Fruit fly (Drosophila melanogaster): ENCODE data around the gene Larp4B.

Gene Larp4B

dm6 chr3L:3198447-3199402 is 25.9 kb upstream of the Larp4B start, which contains the start of the genes CG32276 and gry (continued):
- TF ChIP-seq Usf (GFP tag; optimal IDR thresholded peaks at IDR 0.05): peak; percentile 11
- TF ChIP-seq HLH3B (GFP tag; IDR thresholded peaks at IDR 0.05): peak; percentile 54
- peak; percentile 73 for TF ChIP-seq Dek (tag; optimal IDR thresholded peaks at IDR 0.05)
- peak; percentile 81 for TF ChIP-seq ind (GFP tag; optimal IDR thresholded peaks at IDR 0.05)
- TF ChIP-seq chn (GFP tag; optimal IDR thresholded peaks at IDR 0.05): peak; percentile 77
- TF ChIP-seq repo (GFP tag; optimal IDR thresholded peaks at IDR 0.05): peak; percentile 57
- TF ChIP-seq lbe (GFP tag; optimal IDR thresholded peaks at IDR 0.05): peak; percentile 73
- peak; percentile 72 for TF ChIP-seq unpg (GFP tag; optimal IDR thresholded peaks at IDR 0.05)
- peak; percentile 80 for TF ChIP-seq disco-r (GFP tag; optimal IDR thresholded peaks at IDR 0.05)
- TF ChIP-seq CG11696 (GFP tag; IDR thresholded peaks at IDR 0.05): no peak
- peak; percentile 50 for TF ChIP-seq CG3065 (GFP tag; optimal IDR thresholded peaks at IDR 0.05)
- TF ChIP-seq ato (GFP tag; IDR thresholded peaks at IDR 0.05; ENCODE audit: partially characterized antibody): no peak
- peak; percentile 71 for TF ChIP-seq Dip3 (GFP tag; optimal IDR thresholded peaks at IDR 0.05)
- peak; percentile 68; the same call in 2 of the 4 replicates for TF ChIP-seq Gug (GFP tag; IDR thresholded peaks at IDR 0.05)
- peak; percentile 64 for TF ChIP-seq CG17385 (GFP tag; optimal IDR thresholded peaks at IDR 0.05)
- TF ChIP-seq CG6813 (GFP tag; optimal IDR thresholded peaks at IDR 0.05): no peak
- TF ChIP-seq nerfin-1 (tag; optimal IDR thresholded peaks at IDR 0.05): peak; percentile 53
- TF ChIP-seq ems (GFP tag; optimal IDR thresholded peaks at IDR 0.05): peak; percentile 83
- TF ChIP-seq CG8089 (GFP tag; optimal IDR thresholded peaks at IDR 0.05): peak; percentile 58
- peak; percentile 79 for TF ChIP-seq mam (GFP tag; optimal IDR thresholded peaks at IDR 0.05)
- TF ChIP-seq chif (GFP tag; optimal IDR thresholded peaks at IDR 0.05): peak; percentile 54 to 71
- TF ChIP-seq Neu2 (GFP tag; optimal IDR thresholded peaks at IDR 0.05; ENCODE audit: borderline replicate concordance): no peak
- peak; percentile 78 for TF ChIP-seq CoRest (tag; optimal IDR thresholded peaks at IDR 0.05)
- TF ChIP-seq z (GFP tag; IDR thresholded peaks at IDR 0.05): 0 out of 3 replicates have a peak, but pooled peaks have one; percentile 34
- TF ChIP-seq CG31365 (tag; optimal IDR thresholded peaks at IDR 0.05): no peak
- TF ChIP-seq Hr51 (GFP tag; optimal IDR thresholded peaks at IDR 0.05): peak in 1 of 2 experiments; percentile 78
- TF ChIP-seq CG15514 (GFP tag; optimal IDR thresholded peaks at IDR 0.05): peak; percentile 91
- TF ChIP-seq dysf (GFP tag; IDR thresholded peaks at IDR 0.05): peak; percentile 74
- 0 out of 4 replicates have a peak, but pooled peaks have one; percentile 54 for TF ChIP-seq chinmo (GFP tag; IDR thresholded peaks at IDR 0.05; ENCODE audit: partially characterized antibody)
- TF ChIP-seq lmd (GFP tag; IDR thresholded peaks at IDR 0.05): peak; percentile 65; the same call in 1 of the 2 replicates
- peak; percentile 91 for TF ChIP-seq CG12391 (tag; optimal IDR thresholded peaks at IDR 0.05)
- 0 out of 2 replicates have a peak, but pooled peaks have one; percentile 8 for TF ChIP-seq wdn (GFP tag; IDR thresholded peaks at IDR 0.05)
- TF ChIP-seq CG17568 (GFP tag; optimal IDR thresholded peaks at IDR 0.05): no peak
- TF ChIP-seq luna (GFP tag; optimal IDR thresholded peaks at IDR 0.05): no peak
- TF ChIP-seq CG16813 (GFP tag; IDR thresholded peaks at IDR 0.05; ENCODE audit: partially characterized antibody): peak; percentile 50; the same call in 2 of the 3 replicates
- no peak for TF ChIP-seq odd (GFP tag; optimal IDR thresholded peaks at IDR 0.05)
- no peak for TF ChIP-seq jigr1 (GFP tag; IDR thresholded peaks at IDR 0.05)
- peak; percentile 81 for TF ChIP-seq dm (GFP tag; optimal IDR thresholded peaks at IDR 0.05)
- no peak for TF ChIP-seq CG1832 (GFP tag; optimal IDR thresholded peaks at IDR 0.05)
- TF ChIP-seq Mrtf (GFP tag; IDR thresholded peaks at IDR 0.05): no peak
- TF ChIP-seq MBD-R2 (GFP tag; IDR thresholded peaks at IDR 0.05): peak; percentile 85
- TF ChIP-seq CG4707 (GFP tag; optimal IDR thresholded peaks at IDR 0.05): no peak
- TF ChIP-seq CG16863 (GFP tag; optimal IDR thresholded peaks at IDR 0.05): peak; percentile 79
- TF ChIP-seq mirr (GFP tag; optimal IDR thresholded peaks at IDR 0.05): peak; percentile 70
- peak; percentile 67 for TF ChIP-seq CG9817 (tag; optimal IDR thresholded peaks at IDR 0.05)
- TF ChIP-seq bsh (GFP tag; optimal IDR thresholded peaks at IDR 0.05): peak in 1 of 2 experiments; percentile 66
- TF ChIP-seq Dll (GFP tag; IDR thresholded peaks at IDR 0.05; ENCODE audit: partially characterized antibody): peak; percentile 43; the same call in 1 of the 4 replicates

Measured in whole organism, embryonic.